Worm (Caenorhabditis elegans) whole organism, dauer: Measurements from ENCODE around the gene T19D12.10.

ENCODE experiments used
- unc-62 ChIP-seq: sonication (generic microtip); optimal IDR thresholded peaks from 2 replicates; lab custom pipeline; 2017; ENCODE audit warnings: missing biosample characterization, missing genetic modification reagents, missing genetic modification characterization

T19D12.10 gene

DNA sequence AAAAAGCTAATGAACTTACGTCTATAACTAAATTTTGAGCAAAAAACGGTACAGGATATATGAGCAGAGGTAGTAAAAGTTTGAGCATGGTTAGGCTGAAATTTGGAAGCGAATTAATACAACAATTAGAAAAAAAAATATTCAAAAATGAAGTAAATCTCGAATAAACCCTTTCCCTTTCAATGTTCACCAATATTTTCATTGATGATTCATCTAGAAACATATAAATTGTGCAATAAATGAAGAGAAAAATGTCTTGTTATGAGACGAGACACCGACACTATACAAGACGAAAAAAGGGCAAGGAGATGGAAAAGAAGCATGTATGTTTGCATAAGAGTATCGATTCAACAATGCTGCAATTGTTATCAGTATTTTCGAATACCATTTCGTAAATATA, 33.4 kb downstream of the T19D12.10 start, which contains the start of gene F54H5.14:
Gene F54H5.14 (minus strand): TSS at position 101 of the 400 bp plus-strand sequence.
- no peak for TF ChIP-seq unc-62 (GFP tag; lab: Kevin White, UChicago)

DNA sequence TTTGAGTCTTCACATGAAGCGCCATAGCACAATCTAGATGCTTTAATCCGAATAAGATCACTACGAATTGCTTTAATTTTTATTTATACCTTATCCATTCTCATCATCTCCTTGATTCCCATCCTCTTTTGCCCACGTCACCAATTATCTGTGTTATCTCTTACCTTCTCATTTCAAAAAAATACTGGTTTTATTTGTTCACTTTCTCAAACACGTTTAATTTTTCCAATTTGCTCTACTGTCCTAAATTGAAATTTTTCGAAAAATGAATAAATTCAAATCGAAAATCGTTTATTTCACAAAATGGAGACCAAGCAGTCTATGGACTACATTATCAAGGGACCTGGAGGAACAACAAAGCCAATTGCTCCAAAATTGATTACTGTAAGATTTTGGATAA, 36.8 kb downstream of the T19D12.10 start, which contains the start of gene F54H5.3:
Gene F54H5.3 (plus strand): TSS at position 301 of the 400 bp plus-strand sequence.
- TF ChIP-seq unc-62 (GFP tag; lab: Kevin White, UChicago) = no peak

- no peak for TF ChIP-seq unc-62 (GFP tag; lab: Kevin White, UChicago)
Observed at ce11 chrII:6619007-6619406, 39.7 kb downstream of the T19D12.10 start.

DNA sequence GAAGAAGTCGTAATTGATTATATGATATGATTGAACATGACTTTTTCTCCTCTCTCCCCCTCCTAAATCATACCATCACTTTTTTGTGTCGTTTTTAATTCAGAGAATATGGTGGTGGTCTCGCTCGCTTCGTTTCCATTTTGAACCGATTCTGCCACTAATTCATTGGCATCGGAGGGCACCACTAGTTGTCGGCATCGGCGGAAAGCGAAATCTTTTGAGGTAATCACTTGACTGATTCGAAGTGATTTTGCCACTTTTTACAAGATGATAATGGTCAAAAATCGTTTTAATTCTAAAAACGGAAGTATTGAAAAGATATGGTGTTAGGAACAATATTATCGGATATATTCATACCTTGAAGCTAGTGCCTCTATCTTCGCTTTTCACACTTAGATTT, 41.9 kb downstream of the T19D12.10 start, which contains the start of gene klf-3:
Gene klf-3 (plus strand): TSS at position 109 of the 400 bp plus-strand sequence.
- no peak for TF ChIP-seq unc-62 (GFP tag; lab: Kevin White, UChicago)

- no peak for TF ChIP-seq unc-62 (GFP tag; lab: Kevin White, UChicago)
Observed at ce11 chrII:6616135-6616534, 42.5 kb downstream of the T19D12.10 start.

ce11 chrII:6615232-6616029, 43.2 kb downstream of the T19D12.10 start:
- TF ChIP-seq unc-62 (GFP tag; lab: Kevin White, UChicago) = no peak

DNA sequence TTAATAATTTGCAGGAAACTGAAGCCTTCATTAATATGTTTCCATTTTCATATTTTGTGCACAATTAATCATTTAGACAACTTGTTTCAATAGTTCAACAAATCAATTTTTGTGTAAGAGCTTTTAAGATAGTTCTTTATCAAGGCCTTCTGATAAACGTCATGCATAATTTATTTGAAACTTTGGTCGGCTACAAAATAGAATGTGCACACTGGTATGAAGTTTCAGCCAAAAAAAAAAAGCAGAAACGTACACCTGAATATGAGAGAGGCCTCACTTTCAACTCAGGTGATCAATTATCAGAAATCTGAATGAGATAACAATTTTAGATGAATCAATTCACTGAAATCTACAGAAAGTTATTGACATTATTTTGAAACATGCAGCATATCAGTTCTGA, 44.2 kb downstream of the T19D12.10 start:
- no peak for TF ChIP-seq unc-62 (GFP tag; lab: Kevin White, UChicago)

DNA sequence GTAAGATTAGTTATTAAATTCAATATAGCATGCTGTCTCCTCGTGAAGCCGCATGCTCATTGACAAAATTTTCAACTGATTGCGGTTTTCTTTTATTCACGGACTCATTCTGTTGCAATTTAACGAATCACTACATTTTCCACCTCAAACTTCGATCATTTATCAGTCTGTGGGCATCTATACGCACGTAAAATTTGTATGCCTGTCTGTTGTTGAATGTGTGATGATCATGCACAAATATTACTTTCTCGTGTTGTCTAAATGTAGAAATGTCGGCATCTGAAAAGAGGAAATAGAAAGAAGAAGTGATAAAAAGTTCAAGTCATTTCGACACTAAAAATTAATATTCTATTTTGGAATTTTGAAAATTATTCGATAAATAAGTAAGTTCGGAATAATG, 46.1 kb downstream of the T19D12.10 start:
- TF ChIP-seq unc-62 (GFP tag; lab: Kevin White, UChicago) = no peak

DNA sequence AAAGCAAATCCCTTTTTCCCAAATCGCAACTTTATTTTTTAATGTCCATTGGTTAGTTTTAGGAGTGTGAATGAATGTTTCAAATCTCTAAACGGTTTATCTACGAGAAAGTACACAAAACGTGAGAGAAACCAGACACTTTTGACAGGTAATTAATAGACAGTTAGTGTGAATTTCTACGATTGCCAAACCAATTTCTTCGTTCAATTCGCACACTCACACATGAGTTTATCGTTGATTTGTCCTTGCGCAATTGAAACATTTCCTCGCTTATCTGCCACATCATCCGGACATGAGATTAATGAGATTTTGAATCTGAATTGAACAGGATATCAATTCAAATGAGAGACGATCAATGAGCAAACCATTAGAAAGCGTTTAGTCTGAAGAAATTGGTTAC, 48.4 kb downstream of the T19D12.10 start:
- no peak for TF ChIP-seq unc-62 (GFP tag; lab: Kevin White, UChicago)

ce11 chrII:6609315-6609842, 49.3 kb downstream of the T19D12.10 start, which contains the start of gene epg-5:
TSS of gene epg-5 (minus strand) at chrII:6609365.
- TF ChIP-seq unc-62 (GFP tag; lab: Kevin White, UChicago) = no peak

DNA sequence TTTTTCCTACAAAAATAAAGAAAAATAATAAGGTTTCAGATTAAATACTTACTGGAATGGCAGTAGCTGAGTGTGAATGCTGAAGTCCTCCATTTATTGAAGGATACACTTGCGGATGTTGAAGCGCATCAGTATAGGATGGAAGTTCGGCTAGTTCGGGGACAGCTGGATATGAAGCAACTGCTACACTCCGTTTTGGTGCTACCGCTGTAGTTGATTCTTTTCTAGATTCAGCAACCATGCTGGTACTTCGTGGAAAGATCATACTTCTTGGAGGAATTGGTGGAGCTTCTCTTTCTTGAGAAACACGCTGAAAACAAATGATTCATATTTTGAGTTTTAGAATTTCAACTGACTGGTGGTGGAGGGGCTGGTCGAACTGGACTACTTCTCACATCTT, 50.0 kb downstream of the T19D12.10 start:
- no peak for TF ChIP-seq unc-62 (GFP tag; lab: Kevin White, UChicago)
